Worm (Caenorhabditis elegans): ENCODE results near the gene M163.11.

Gene M163.11

ce11 chrX:14505578-14506353 lies 26.6 kb downstream of the M163.11 start (continued):
- TF ChIP-seq C04F5.9 (tag; optimal IDR thresholded peaks at IDR 0.05) (no peak), skn-1 (tag; optimal IDR thresholded peaks at IDR 0.05) (peak; percentile 17), zip-4 (GFP tag; optimal IDR thresholded peaks at IDR 0.05) (no peak), lin-35 (GFP tag; optimal IDR thresholded peaks at IDR 0.05) (peak; percentile 1 to 61), pax-3 (tag; optimal IDR thresholded peaks at IDR 0.05) (no peak), ceh-88 (GFP tag; IDR thresholded peaks at IDR 0.05) (no peak), grh-1 (GFP tag; IDR thresholded peaks at IDR 0.05) (peak; percentile 69), nhr-237 (tag; optimal IDR thresholded peaks at IDR 0.05) (peak; percentile 54), efl-3 (GFP tag; optimal IDR thresholded peaks at IDR 0.05) (no peak), nhr-76 (tag; optimal IDR thresholded peaks at IDR 0.05) (no peak), mdl-1 (tag; optimal IDR thresholded peaks at IDR 0.05) (peak in 1 of 2 experiments; percentile 64), vab-15 (tag; optimal IDR thresholded peaks at IDR 0.05) (no peak), snpc-4 (tag; optimal IDR thresholded peaks at IDR 0.05) (no peak), unc-86 (tag; optimal IDR thresholded peaks at IDR 0.05) (no peak), ceh-63 (GFP tag; optimal IDR thresholded peaks at IDR 0.05) (no peak), ama-1 (optimal IDR thresholded peaks at IDR 0.05) (no peak), isw-1 (GFP tag; IDR thresholded peaks at IDR 0.05) (no peak), nhr-20 (tag; optimal IDR thresholded peaks at IDR 0.05) (peak; percentile 79), irx-1 (tag; optimal IDR thresholded peaks at IDR 0.05) (peak; percentile 35), ceh-8 (GFP tag; optimal IDR thresholded peaks at IDR 0.05) (no peak), tbx-2 (tag; optimal IDR thresholded peaks at IDR 0.05) (peak; percentile 17), nhr-28 (tag; optimal IDR thresholded peaks at IDR 0.05) (no peak), C16A3.4 (tag; optimal IDR thresholded peaks at IDR 0.05) (no peak), sup-37 (GFP tag; optimal IDR thresholded peaks at IDR 0.05) (no peak), ceh-90 (tag; optimal IDR thresholded peaks at IDR 0.05) (no peak), mab-9 (GFP tag; IDR thresholded peaks at IDR 0.05) (no peak), elt-3 (tag; optimal IDR thresholded peaks at IDR 0.05) (peak; percentile 26 to 98 (median 58)), dpl-1 (GFP tag; optimal IDR thresholded peaks at IDR 0.05) (peak in 1 of 3 experiments; percentile 10), aly-2 (tag; optimal IDR thresholded peaks at IDR 0.05) (no peak), mep-1 (tag; optimal IDR thresholded peaks at IDR 0.05) (peak; percentile 33), lsy-2 (tag; optimal IDR thresholded peaks at IDR 0.05) (peak; percentile 14 to 42), nhr-77 (tag; optimal IDR thresholded peaks at IDR 0.05) (peak; percentile 90), F16B12.6 (tag; optimal IDR thresholded peaks at IDR 0.05) (peak; percentile 9), hlh-4 (tag; optimal IDR thresholded peaks at IDR 0.05) (no peak), sox-4 (tag; optimal IDR thresholded peaks at IDR 0.05) (no peak), lin-14 (GFP tag; optimal IDR thresholded peaks at IDR 0.05) (peak; percentile 91), fkh-8 (tag; optimal IDR thresholded peaks at IDR 0.05) (no peak), ztf-4 (tag; optimal IDR thresholded peaks at IDR 0.05) (no peak), unc-130 (tag; optimal IDR thresholded peaks at IDR 0.05) (no peak), nhr-71 (tag; optimal IDR thresholded peaks at IDR 0.05) (peak; percentile 82), sptf-1 (tag; optimal IDR thresholded peaks at IDR 0.05) (no peak), nhr-11 (tag; optimal IDR thresholded peaks at IDR 0.05) (no peak), lin-15B (tag; optimal IDR thresholded peaks at IDR 0.05) (no peak), ces-1 (GFP tag; optimal IDR thresholded peaks at IDR 0.05) (no peak), xbp-1 (tag; optimal IDR thresholded peaks at IDR 0.05) (no peak)
